Worm (Caenorhabditis elegans): ENCODE results near the gene nkb-3.

ce11 chrX:13717053-13717671 is 53.2 kb downstream of the nkb-3 start, which contains the start of gene shc-3:
- no peak for TF ChIP-seq lin-39 (tag; optimal IDR thresholded peaks at IDR 0.05)
- TF ChIP-seq nhr-19 (GFP tag; conservative IDR thresholded peaks at IDR 0.05): no peak
- TF ChIP-seq elt-3 (tag; optimal IDR thresholded peaks at IDR 0.05): no peak
- TF ChIP-seq lsy-2 (tag; optimal IDR thresholded peaks at IDR 0.05): no peak
- TF ChIP-seq aly-2 (tag; optimal IDR thresholded peaks at IDR 0.05): no peak
- TF ChIP-seq pag-3 (tag; optimal IDR thresholded peaks at IDR 0.05; ENCODE audit: borderline replicate concordance, insufficient read depth): no peak
